Worm (Caenorhabditis elegans) whole organism, late embryonic: Measurements from ENCODE around the gene ccdc-47.

ENCODE experiments used
- F13H6.1 ChIP-seq: sonication (generic microtip); optimal IDR thresholded peaks from 2 replicates; lab custom pipeline; 2016; ENCODE audit warnings: missing genetic modification characterization, missing compliant biosample characterization
- K02D7.2 ChIP-seq: sonication (generic microtip); optimal IDR thresholded peaks from 2 replicates; lab custom pipeline; 2017; ENCODE audit warnings: mild to moderate bottlenecking, missing genetic modification characterization, missing compliant biosample characterization
- ahr-1 ChIP-seq: sonication (generic microtip); optimal IDR thresholded peaks from 2 replicates; lab custom pipeline; 2016; ENCODE audit warnings: missing genetic modification characterization, missing compliant biosample characterization
- ama-1 ChIP-seq: fragments of 150-350 bp; optimal IDR thresholded peaks from 2 replicates; lab custom pipeline; 2014
- ceh-18 ChIP-seq: sonication (generic microtip); optimal IDR thresholded peaks from 2 replicates; lab custom pipeline; 2016; ENCODE audit warnings: missing genetic modification characterization, missing compliant biosample characterization
- ceh-24 ChIP-seq: sonication (generic microtip); optimal IDR thresholded peaks from 2 replicates; lab custom pipeline; 2016; ENCODE audit warnings: mild to moderate bottlenecking, missing genetic modification characterization, missing compliant biosample characterization
- ceh-31 ChIP-seq: sonication (generic microtip); optimal IDR thresholded peaks from 2 replicates; lab custom pipeline; 2016; ENCODE audit warnings: missing genetic modification characterization, missing compliant biosample characterization
- ceh-6 ChIP-seq: fragments of 200-800 bp; sonication (Bioruptor generic); optimal IDR thresholded peaks from 2 replicates; lab custom pipeline; 2018; ENCODE audit warnings: mild to moderate bottlenecking, missing genetic modification characterization, missing compliant biosample characterization
- ceh-9 ChIP-seq: sonication (generic microtip); optimal IDR thresholded peaks from 2 replicates; lab custom pipeline; 2016; ENCODE audit warnings: mild to moderate bottlenecking, missing genetic modification characterization, inconsistent platforms, missing compliant biosample characterization
- che-1 ChIP-seq: sonication (generic microtip); optimal IDR thresholded peaks from 2 replicates; lab custom pipeline; 2016; ENCODE audit warnings: mild to moderate bottlenecking, missing genetic modification characterization, missing compliant biosample characterization
- dmd-4 ChIP-seq: sonication (generic microtip); optimal IDR thresholded peaks from 2 replicates; lab custom pipeline; 2016; ENCODE audit warnings: borderline replicate concordance, missing genetic modification characterization, missing compliant biosample characterization
- dve-1 ChIP-seq: sonication (generic microtip); optimal IDR thresholded peaks from 2 replicates; lab custom pipeline; 2017; ENCODE audit warnings: antibody characterized with exemption, mild to moderate bottlenecking, missing genetic modification characterization, missing compliant biosample characterization
- elt-2 ChIP-seq: sonication (generic microtip); optimal IDR thresholded peaks from 2 replicates; lab custom pipeline; 2016; ENCODE audit warnings: missing genetic modification reagents, missing genetic modification characterization, missing compliant biosample characterization
- ets-4 ChIP-seq: sonication (generic microtip); optimal IDR thresholded peaks from 2 replicates; lab custom pipeline; 2016; ENCODE audit warnings: missing genetic modification characterization, missing compliant biosample characterization
- fkh-10 ChIP-seq: fragments of 150-350 bp; optimal IDR thresholded peaks from 2 replicates; lab custom pipeline; 2014; ENCODE audit warnings: missing biosample characterization, missing genetic modification reagents, missing genetic modification characterization
- fkh-6 ChIP-seq: sonication (generic microtip); optimal IDR thresholded peaks from 2 replicates; lab custom pipeline; 2016; ENCODE audit warnings: missing genetic modification characterization, missing compliant biosample characterization
- hlh-13 ChIP-seq: fragments of 200-800 bp; sonication (Bioruptor generic); optimal IDR thresholded peaks from 2 replicates; lab custom pipeline; 2018; ENCODE audit warnings: mild to moderate bottlenecking, missing genetic modification characterization, missing compliant biosample characterization
- hlh-30 ChIP-seq: sonication (generic microtip); optimal IDR thresholded peaks from 2 replicates; lab custom pipeline; 2017; ENCODE audit warnings: antibody characterized with exemption, missing genetic modification characterization, missing compliant biosample characterization; ENCODE audit not compliant: insufficient read depth
- lim-6 ChIP-seq: sonication (generic microtip); optimal IDR thresholded peaks from 2 replicates; lab custom pipeline; 2016; ENCODE audit warnings: missing genetic modification characterization, missing compliant biosample characterization
- madf-2 ChIP-seq: sonication (generic microtip); optimal IDR thresholded peaks from 2 replicates; lab custom pipeline; 2017; ENCODE audit warnings: missing genetic modification characterization, missing compliant biosample characterization
- mec-3 ChIP-seq: sonication (generic microtip); optimal IDR thresholded peaks from 2 replicates; lab custom pipeline; 2016; ENCODE audit warnings: borderline replicate concordance, missing genetic modification characterization, missing compliant biosample characterization
- nfya-1 ChIP-seq: sonication (generic microtip); optimal IDR thresholded peaks from 2 replicates; lab custom pipeline; 2017; ENCODE audit warnings: missing genetic modification characterization, mild to moderate bottlenecking, missing compliant biosample characterization, antibody characterized with exemption, moderate library complexity
- nhr-11 ChIP-seq: fragments of 150-350 bp; optimal IDR thresholded peaks from 2 replicates; lab custom pipeline; 2014; ENCODE audit warnings: missing biosample characterization, missing genetic modification characterization
- nhr-232 ChIP-seq: sonication (generic microtip); optimal IDR thresholded peaks from 2 replicates; lab custom pipeline; 2016; ENCODE audit warnings: missing genetic modification characterization, missing compliant biosample characterization
- pha-4 ChIP-seq: fragments of 150-350 bp; optimal IDR thresholded peaks from 2 replicates; lab custom pipeline; 2018; ENCODE audit warnings: missing biosample characterization, missing genetic modification reagents, missing genetic modification characterization
- pqm-1 ChIP-seq: sonication (generic microtip); optimal IDR thresholded peaks from 2 replicates; lab custom pipeline; 2016; ENCODE audit warnings: missing genetic modification characterization, missing compliant biosample characterization
- pros-1 ChIP-seq: fragments of 150-350 bp; optimal IDR thresholded peaks from 2 replicates; lab custom pipeline; 2014; ENCODE audit warnings: missing biosample characterization, missing genetic modification reagents, missing genetic modification characterization
- rnt-1 ChIP-seq: sonication (generic microtip); optimal IDR thresholded peaks from 2 replicates; lab custom pipeline; 2016; ENCODE audit warnings: missing genetic modification characterization, missing compliant biosample characterization
- sox-2 ChIP-seq: fragments of 200-800 bp; sonication (Bioruptor generic); IDR thresholded peaks from 2 replicates; pipeline ENCODE4 v1.3.6; 2022; ENCODE audit warnings: missing genetic modification reagents, missing genetic modification characterization, missing compliant biosample characterization
- syd-9 ChIP-seq: sonication (generic microtip); optimal IDR thresholded peaks from 2 replicates; lab custom pipeline; 2016; ENCODE audit warnings: mild to moderate bottlenecking, missing genetic modification characterization, moderate library complexity, missing compliant biosample characterization
- tbx-2 ChIP-seq: sonication (generic microtip); optimal IDR thresholded peaks from 2 replicates; lab custom pipeline; 2016; ENCODE audit warnings: missing genetic modification characterization, missing compliant biosample characterization
- tbx-7 ChIP-seq: sonication (generic microtip); optimal IDR thresholded peaks from 2 replicates; lab custom pipeline; 2016; ENCODE audit warnings: missing genotype, missing genetic modification characterization, missing compliant biosample characterization
- unc-42 ChIP-seq: sonication (generic microtip); optimal IDR thresholded peaks from 2 replicates; lab custom pipeline; 2016; ENCODE audit warnings: missing genotype, missing genetic modification characterization, missing compliant biosample characterization
- unc-55 ChIP-seq: sonication (generic microtip); optimal IDR thresholded peaks from 2 replicates; lab custom pipeline; 2017; ENCODE audit warnings: missing biosample characterization, missing genetic modification reagents, missing genetic modification characterization
- zip-5 ChIP-seq: sonication (generic microtip); optimal IDR thresholded peaks from 2 replicates; lab custom pipeline; 2016; ENCODE audit warnings: missing genetic modification characterization, missing compliant biosample characterization
- ztf-16 ChIP-seq: sonication (generic microtip); optimal IDR thresholded peaks from 2 replicates; lab custom pipeline; 2017; ENCODE audit warnings: missing genetic modification characterization, missing compliant biosample characterization

Gene ccdc-47

ce11 chrIII:3928136-3928535 lies 11.4 kb downstream of the ccdc-47 start, which contains the start of gene F37A8.1:
Gene F37A8.1, plus strand, starts transcription at chrIII:3928436.
- TF ChIP-seq pha-4 (no peak), ahr-1 (tag; lab: Kevin White, UChicago) (no peak), tbx-7 (tag; lab: Kevin White, UChicago) (no peak), ceh-6 (GFP tag; lab: Kevin White, UChicago) (no peak), ztf-16 (tag; lab: Kevin White, UChicago) (no peak), F13H6.1 (tag; lab: Kevin White, UChicago) (no peak)

- no peak for TF ChIP-seq nhr-232 (tag; lab: Kevin White, UChicago)
- no peak for TF ChIP-seq madf-2 (tag; lab: Kevin White, UChicago)
- no peak for TF ChIP-seq che-1 (tag; lab: Kevin White, UChicago)
- TF ChIP-seq dmd-4 (tag; lab: Kevin White, UChicago): no peak
- no peak for TF ChIP-seq nhr-11
- TF ChIP-seq pqm-1 (tag; lab: Kevin White, UChicago): no peak
- no peak for TF ChIP-seq ets-4 (tag; lab: Kevin White, UChicago)
- no peak for TF ChIP-seq ztf-16 (tag; lab: Kevin White, UChicago)
- TF ChIP-seq ceh-6 (GFP tag; lab: Kevin White, UChicago): no peak
- TF ChIP-seq lim-6 (tag; lab: Kevin White, UChicago): no peak
- no peak for TF ChIP-seq hlh-13 (GFP tag; lab: Kevin White, UChicago)
- TF ChIP-seq hlh-30: no peak
- no peak for TF ChIP-seq ama-1
- TF ChIP-seq elt-2 (tag; lab: Kevin White, UChicago): no peak
These were observed 14.7 kb downstream of the ccdc-47 start, which contains the start of gene F37A8.2 for ce11 chrIII:3931423-3931822. Gene F37A8.2, minus strand, starts transcription at chrIII:3931523.

- no peak for TF ChIP-seq dve-1 (tag; lab: Kevin White, UChicago)
- no peak for TF ChIP-seq ceh-31 (tag; lab: Kevin White, UChicago)
- no peak for TF ChIP-seq F13H6.1 (tag; lab: Kevin White, UChicago)
- no peak for TF ChIP-seq sox-2
- no peak for TF ChIP-seq ceh-18 (tag; lab: Kevin White, UChicago)
- TF ChIP-seq ceh-24 (tag; lab: Kevin White, UChicago): no peak
- no peak for TF ChIP-seq ets-4 (tag; lab: Kevin White, UChicago)
- TF ChIP-seq mec-3 (tag; lab: Kevin White, UChicago): no peak
- no peak for TF ChIP-seq K02D7.2 (tag; lab: Kevin White, UChicago)
- no peak for TF ChIP-seq pqm-1 (tag; lab: Kevin White, UChicago)
- no peak for TF ChIP-seq ztf-16 (tag; lab: Kevin White, UChicago)
- no peak for TF ChIP-seq unc-42 (tag; lab: Kevin White, UChicago)
- TF ChIP-seq syd-9 (tag; lab: Kevin White, UChicago): no peak
- TF ChIP-seq zip-5 (tag; lab: Kevin White, UChicago): no peak
- no peak for TF ChIP-seq ceh-9 (tag; lab: Kevin White, UChicago)
These were observed 19.0 kb downstream of the ccdc-47 start, which contains the start of gene npl-10 for ce11 chrIII:3935808-3936207. Gene npl-10, minus strand, starts transcription at chrIII:3935908.

ce11 chrIII:3952058-3952457 lies 35.3 kb downstream of the ccdc-47 start:
- TF ChIP-seq elt-2 (tag; lab: Kevin White, UChicago): peak; percentile 3
- no peak for TF ChIP-seq syd-9 (tag; lab: Kevin White, UChicago)

ce11 chrIII:3953235-3953634 lies 36.5 kb downstream of the ccdc-47 start:
- peak; percentile 33 for TF ChIP-seq hlh-30
- peak; percentile 40 for TF ChIP-seq ceh-31 (tag; lab: Kevin White, UChicago)
- no peak for TF ChIP-seq fkh-10 (GFP tag; lab: Kevin White, UChicago)
- TF ChIP-seq lim-6 (tag; lab: Kevin White, UChicago): no peak
- TF ChIP-seq nhr-11: no peak
- peak; percentile 30 for TF ChIP-seq ceh-18 (tag; lab: Kevin White, UChicago)
- no peak for TF ChIP-seq pros-1 (tag; lab: Kevin White, UChicago)
- TF ChIP-seq rnt-1 (tag; lab: Kevin White, UChicago): peak; percentile 24
- TF ChIP-seq unc-55 (GFP tag; lab: Kevin White, UChicago): peak; percentile 59
- no peak for TF ChIP-seq fkh-6 (tag; lab: Kevin White, UChicago)
- TF ChIP-seq tbx-2: peak; percentile 7
- TF ChIP-seq nfya-1 (tag; lab: Kevin White, UChicago): peak; percentile 54
